Fruit fly (Drosophila melanogaster) whole organism, embryonic: ENCODE measurements around the gene Ets98B.
A peak's percentile ranks its signal among the peaks of the same experiment; 100 is the strongest.

Source experiments
- Bdp1 ChIP-seq: fragments of 200-800 bp; sonication (Bioruptor generic); optimal IDR thresholded peaks from 3 replicates; lab custom pipeline; 2016; ENCODE audit warnings: missing biosample characterization, missing genetic modification characterization
- CG14014 ChIP-seq: fragments of 200-800 bp; sonication (Bioruptor generic); IDR thresholded peaks from 2 replicates; pipeline ENCODE4 v1.3.6; 2022; ENCODE audit warnings: missing biosample characterization, missing genetic modification characterization
- CG32767 ChIP-seq: fragments of 200-800 bp; sonication (Bioruptor generic); IDR thresholded peaks from 2 replicates; pipeline ENCODE4 v1.3.6; 2022; ENCODE audit warnings: missing biosample characterization, missing genetic modification characterization
- CG4820 ChIP-seq: fragments of 200-800 bp; sonication (Bioruptor generic); optimal IDR thresholded peaks from 3 replicates; lab custom pipeline; 2016; ENCODE audit warnings: missing biosample characterization, missing genetic modification characterization
- Dll ChIP-seq: fragments of 200-800 bp; sonication (Bioruptor generic); IDR thresholded peaks from 4 replicates; pipeline ENCODE4 v1.3.6; 2022; ENCODE audit warnings: missing biosample characterization, missing genetic modification characterization; ENCODE audit not compliant: partially characterized antibody
- Nf-YB ChIP-seq: fragments of 200-800 bp; sonication (Bioruptor generic); optimal IDR thresholded peaks from 3 replicates; lab custom pipeline; 2019; ENCODE audit warnings: missing biosample characterization, mild to moderate bottlenecking, missing genetic modification characterization, moderate library complexity
- crol ChIP-seq: fragments of 200-800 bp; sonication (Bioruptor generic); IDR thresholded peaks from 2 replicates; pipeline ENCODE4 v1.3.6; 2022; ENCODE audit warnings: missing biosample characterization, missing genetic modification characterization
- h ChIP-seq: fragments of >200 bp; optimal IDR thresholded peaks from 2 replicates; lab custom pipeline; 2017
- lilli ChIP-seq: fragments of 200-800 bp; sonication (Bioruptor generic); optimal IDR thresholded peaks from 3 replicates; lab custom pipeline; 2016; ENCODE audit warnings: missing biosample characterization, missing genetic modification characterization
- run ChIP-seq: fragments of 200-800 bp; sonication (Bioruptor generic); optimal IDR thresholded peaks from 3 replicates; lab custom pipeline; 2018; ENCODE audit warnings: missing biosample characterization, mild to moderate bottlenecking, missing genetic modification characterization
- seq ChIP-seq: fragments of 200-800 bp; sonication (Bioruptor generic); IDR thresholded peaks from 2 replicates; pipeline ENCODE4 v1.3.6; 2022; ENCODE audit warnings: missing biosample characterization, missing genetic modification characterization
- tx ChIP-seq: fragments of 200-800 bp; sonication (Bioruptor generic); optimal IDR thresholded peaks from 2 replicates; lab custom pipeline; 2016; ENCODE audit warnings: missing biosample characterization, missing genetic modification characterization

DNA sequence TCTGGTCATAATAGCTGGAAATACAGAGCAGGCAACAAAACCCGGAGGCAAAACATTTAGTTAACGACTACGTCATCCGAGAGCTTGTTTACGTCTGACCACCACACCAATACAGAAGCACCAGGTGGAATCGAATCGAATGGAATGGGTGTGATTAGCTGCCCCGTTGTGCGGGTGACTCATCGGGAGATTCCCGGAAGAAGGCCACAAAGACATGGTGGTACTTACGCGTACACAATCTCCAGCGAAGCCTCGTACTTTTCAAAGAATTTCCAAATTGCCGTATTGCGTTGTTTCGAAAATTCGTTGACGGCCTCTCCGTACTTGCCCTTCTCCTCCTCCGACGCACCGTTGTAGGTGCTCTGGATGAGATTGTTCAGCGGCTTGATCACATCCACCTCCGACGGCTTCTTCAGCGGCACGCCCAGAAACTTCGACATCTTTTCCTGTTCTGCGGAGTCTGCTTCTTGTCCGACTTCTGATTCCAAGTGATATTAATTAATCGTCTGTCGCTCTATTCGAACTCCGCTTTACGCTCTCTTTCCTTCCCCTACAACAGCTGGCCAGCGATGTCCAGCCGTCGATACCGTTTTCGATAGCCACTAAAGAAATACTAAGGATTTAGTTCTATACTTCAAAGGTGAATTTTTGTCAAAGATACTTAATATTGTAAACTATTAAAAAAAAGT lies 36.7 kb upstream of the Ets98B start, which contains the start of gene ALiX:
- TF ChIP-seq Dll (GFP tag; lab: Robert Waterston, UW), result no peak
- TF ChIP-seq lilli (GFP tag; lab: Kevin White, UChicago), result peak; percentile 2
- TF ChIP-seq Bdp1 (GFP tag; lab: Kevin White, UChicago), result no peak
- no peak for TF ChIP-seq tx (GFP tag; lab: Kevin White, UChicago)
- TF ChIP-seq seq (GFP tag; lab: Robert Waterston, UW), result no peak
- no peak for TF ChIP-seq CG4820 (GFP tag; lab: Kevin White, UChicago)
- no peak for TF ChIP-seq h (lab: Kevin White, UChicago)
- TF ChIP-seq run (tag; lab: Kevin White, UChicago), result no peak
- no peak for TF ChIP-seq Nf-YB (GFP tag; lab: Kevin White, UChicago)
- no peak for TF ChIP-seq CG32767 (GFP tag; lab: Robert Waterston, UW)
- no peak for TF ChIP-seq CG14014
- peak; percentile 78 for TF ChIP-seq crol (GFP tag; lab: Robert Waterston, UW)
